Worm (Caenorhabditis elegans) whole organism, dauer: ENCODE measurements around the gene nhr-246.
"Not testable (repeated sequence)": the region's sequence is repeated elsewhere in the genome, so short reads cannot be mapped to it uniquely, and the experiment has no call there.

ENCODE experiments used
- unc-62 ChIP-seq: sonication (generic microtip); optimal IDR thresholded peaks from 2 replicates; lab custom pipeline; 2017; ENCODE audit warnings: missing biosample characterization, missing genetic modification reagents, missing genetic modification characterization

The nhr-246 gene

DNA sequence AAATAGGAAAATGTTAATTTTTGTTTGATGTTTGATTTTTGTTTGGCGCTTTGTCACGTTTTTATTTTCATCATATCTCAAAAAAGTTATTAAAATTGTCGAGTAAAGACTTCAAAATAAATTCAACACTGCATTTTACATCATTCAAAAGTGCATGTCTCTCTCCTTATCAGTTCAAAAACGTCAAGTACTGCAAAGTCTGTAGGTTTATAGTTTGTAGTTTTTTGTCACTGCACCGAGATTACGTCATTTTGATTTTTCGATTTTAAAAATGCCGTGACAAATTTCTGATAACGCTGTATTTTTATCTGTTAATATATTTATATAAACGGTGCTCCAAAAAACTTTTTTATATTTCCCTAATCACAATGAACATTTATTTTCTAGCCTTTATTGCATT is 38.4 kb downstream of the nhr-246 start, which contains the start of gene C29F3.7:
Gene C29F3.7, plus strand, starts transcription at position 254 of the 400 bp plus-strand sequence.
- TF ChIP-seq unc-62 (GFP tag; lab: Kevin White, UChicago): no peak

DNA sequence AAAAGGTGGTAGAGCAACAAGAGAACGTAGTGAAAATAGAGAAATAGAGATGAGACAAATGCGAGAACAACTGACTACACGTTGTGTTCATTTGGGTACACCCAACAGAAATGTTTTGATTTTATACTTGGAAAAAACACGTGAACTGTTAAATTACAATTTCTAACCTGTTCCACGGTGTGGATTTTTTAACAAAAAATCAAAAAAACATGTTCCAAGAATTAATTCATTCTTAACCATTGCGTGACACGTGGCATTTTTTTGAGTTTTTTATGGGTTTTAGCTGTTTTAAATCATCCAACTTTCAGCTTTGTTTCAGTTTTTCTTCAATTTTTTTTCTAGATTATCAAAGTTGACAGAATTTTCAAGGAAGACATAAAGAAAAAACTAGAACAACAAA is 45.1 kb downstream of the nhr-246 start, which contains the start of gene ech-1.1:
Gene ech-1.1, minus strand, starts transcription at position 101 of the 400 bp plus-strand sequence.
- TF ChIP-seq unc-62 (GFP tag; lab: Kevin White, UChicago): not testable (repeated sequence)

DNA sequence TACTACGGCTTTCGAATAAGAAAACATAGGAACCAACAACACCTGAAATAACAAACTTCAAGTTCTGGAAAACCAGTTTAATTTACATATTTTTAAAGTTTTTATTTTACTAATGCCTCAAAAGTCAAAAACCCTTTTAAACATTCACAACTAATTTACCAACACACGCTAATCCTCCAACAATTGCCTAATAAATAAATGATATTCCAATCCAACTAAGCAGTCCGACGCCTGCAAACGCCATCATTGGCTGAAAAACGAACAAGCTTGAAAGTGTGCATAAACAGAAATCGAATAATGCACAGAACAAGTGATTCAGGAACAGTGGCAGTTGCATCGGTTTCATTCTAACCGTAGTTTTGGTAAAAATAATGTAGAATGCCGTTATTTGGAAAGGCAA is 51.5 kb downstream of the nhr-246 start:
- no peak for TF ChIP-seq unc-62 (GFP tag; lab: Kevin White, UChicago)
